Fruit fly (Drosophila melanogaster) whole organism, embryonic: ENCODE measurements around the gene Bug22.

Source experiments
- BEAF-32 ChIP-seq: fragments of 200-800 bp; sonication (Bioruptor generic); optimal IDR thresholded peaks from 3 replicates; lab custom pipeline; 2017; ENCODE audit warnings: missing biosample characterization, missing genetic modification characterization, mild to moderate bottlenecking, moderate library complexity, missing genetic modification reagents
- CG10267 ChIP-seq: fragments of 200-800 bp; sonication (Bioruptor generic); optimal IDR thresholded peaks from 2 replicates; lab custom pipeline; 2018; ENCODE audit warnings: missing biosample characterization, mild to moderate bottlenecking, missing genetic modification characterization, moderate library complexity
- CG10462 ChIP-seq: fragments of 200-800 bp; sonication (Bioruptor generic); optimal IDR thresholded peaks from 2 replicates; lab custom pipeline; 2016; ENCODE audit warnings: missing biosample characterization, missing genetic modification characterization
- CG11695 ChIP-seq: fragments of 200-800 bp; sonication (Bioruptor generic); IDR thresholded peaks from 3 replicates; pipeline ENCODE4 v1.3.6; 2022; ENCODE audit warnings: missing biosample characterization, missing genetic modification characterization
- CG11696 ChIP-seq: fragments of 200-800 bp; sonication (Bioruptor generic); IDR thresholded peaks from 2 replicates; pipeline ENCODE4 v1.3.6; 2022; ENCODE audit warnings: missing biosample characterization, missing genetic modification characterization
- CG12071 ChIP-seq: fragments of 200-800 bp; sonication (Bioruptor generic); optimal IDR thresholded peaks from 3 replicates; lab custom pipeline; 2018; ENCODE audit warnings: missing biosample characterization, mild to moderate bottlenecking, missing genetic modification characterization
- CG12769 ChIP-seq: fragments of 200-800 bp; sonication (Bioruptor generic); optimal IDR thresholded peaks from 2 replicates; lab custom pipeline; 2019; ENCODE audit warnings: missing biosample characterization, mild to moderate bottlenecking, missing genetic modification characterization, moderate library complexity
- CG15696 ChIP-seq: fragments of 200-800 bp; sonication (Bioruptor generic); optimal IDR thresholded peaks from 2 replicates; lab custom pipeline; 2019; ENCODE audit warnings: missing biosample characterization, mild to moderate bottlenecking, missing genetic modification characterization, moderate library complexity
- CG1603 ChIP-seq: fragments of 200-800 bp; sonication (Bioruptor generic); optimal IDR thresholded peaks from 2 replicates; lab custom pipeline; 2019; ENCODE audit warnings: missing biosample characterization, mild to moderate bottlenecking, missing genetic modification characterization, moderate library complexity
- CG17186 ChIP-seq: fragments of 200-800 bp; sonication (Bioruptor generic); optimal IDR thresholded peaks from 3 replicates; lab custom pipeline; 2017; ENCODE audit warnings: missing biosample characterization, missing genetic modification reagents, missing genetic modification characterization
- CG17328 ChIP-seq: fragments of 200-800 bp; sonication (Bioruptor generic); IDR thresholded peaks from 2 replicates; pipeline ENCODE4 v1.3.6; 2022; ENCODE audit warnings: missing biosample characterization, missing genetic modification characterization
- CG17361 ChIP-seq: fragments of 200-800 bp; sonication (Bioruptor generic); IDR thresholded peaks from 3 replicates; pipeline ENCODE4 v1.3.6; 2022; ENCODE audit warnings: missing biosample characterization, missing genetic modification characterization
- CG2889 ChIP-seq: fragments of 200-800 bp; sonication (Bioruptor generic); IDR thresholded peaks from 3 replicates; pipeline ENCODE4 v1.3.6; 2022; ENCODE audit warnings: missing biosample characterization, missing genetic modification characterization
- CG30431 ChIP-seq: fragments of 200-800 bp; sonication (Bioruptor generic); optimal IDR thresholded peaks from 2 replicates; lab custom pipeline; 2017; ENCODE audit warnings: missing biosample characterization, missing genetic modification characterization
- CG31441 ChIP-seq: fragments of 200-800 bp; sonication (Bioruptor generic); IDR thresholded peaks from 2 replicates; pipeline ENCODE4 v1.3.6; 2022; ENCODE audit warnings: missing biosample characterization, missing genetic modification characterization
- CG33213 ChIP-seq: fragments of 200-800 bp; sonication (Bioruptor generic); optimal IDR thresholded peaks from 3 replicates; lab custom pipeline; 2016; ENCODE audit warnings: missing biosample characterization, missing genetic modification characterization
- CG3995 ChIP-seq: fragments of 200-800 bp; sonication (Bioruptor generic); optimal IDR thresholded peaks from 3 replicates; lab custom pipeline; 2016; ENCODE audit warnings: missing biosample characterization, missing genetic modification characterization
- CG4617 ChIP-seq: fragments of 200-800 bp; sonication (Bioruptor generic); optimal IDR thresholded peaks from 3 replicates; lab custom pipeline; 2016; ENCODE audit warnings: missing biosample characterization, missing genetic modification characterization, borderline replicate concordance
- CG9817 ChIP-seq: fragments of 200-800 bp; sonication (Bioruptor generic); optimal IDR thresholded peaks from 2 replicates; lab custom pipeline; 2018; ENCODE audit warnings: missing biosample characterization, mild to moderate bottlenecking, missing genetic modification characterization, moderate library complexity
- CkIIα-i1 ChIP-seq: fragments of 200-800 bp; sonication (Bioruptor generic); IDR thresholded peaks from 2 replicates; pipeline ENCODE4 v1.3.6; 2022; ENCODE audit warnings: missing biosample characterization, missing genetic modification characterization
- CoRest ChIP-seq: fragments of 200-800 bp; sonication (Bioruptor generic); optimal IDR thresholded peaks from 3 replicates; lab custom pipeline; 2018; ENCODE audit warnings: missing biosample characterization, mild to moderate bottlenecking, missing genetic modification characterization, moderate library complexity
- D19A ChIP-seq: fragments of 200-800 bp; optimal IDR thresholded peaks from 3 replicates; lab custom pipeline; 2019; ENCODE audit warnings: missing biosample characterization, mild to moderate bottlenecking, missing genetic modification characterization, moderate library complexity
- Dfd ChIP-seq, 2 experiments: fragments of >200 bp; optimal IDR thresholded peaks; 2 replicates each; lab custom pipeline; 2017; ENCODE audit warnings: missing biosample characterization in 2 of 2, missing genetic modification characterization in 2 of 2
- ERR ChIP-seq: fragments of 200-800 bp; sonication (Bioruptor generic); optimal IDR thresholded peaks from 2 replicates; lab custom pipeline; 2016; ENCODE audit warnings: missing biosample characterization, missing genetic modification characterization
- HLH3B ChIP-seq: fragments of 200-800 bp; sonication (Bioruptor generic); IDR thresholded peaks from 2 replicates; pipeline ENCODE4 v1.3.6; 2022; ENCODE audit warnings: missing biosample characterization, missing genetic modification characterization
- HLH4C ChIP-seq: fragments of 200-800 bp; sonication (Bioruptor generic); IDR thresholded peaks from 3 replicates; pipeline ENCODE4 v1.3.6; 2022; ENCODE audit warnings: missing biosample characterization, missing genetic modification characterization; ENCODE audit not compliant: partially characterized antibody
- NFAT ChIP-seq: fragments of 200-800 bp; sonication (Bioruptor generic); IDR thresholded peaks from 2 replicates; pipeline ENCODE4 v1.3.6; 2022; ENCODE audit warnings: missing biosample characterization, missing genetic modification characterization
- NfI ChIP-seq: fragments of 200-800 bp; sonication (Bioruptor generic); optimal IDR thresholded peaks from 3 replicates; lab custom pipeline; 2018; ENCODE audit warnings: missing biosample characterization, mild to moderate bottlenecking, missing genetic modification characterization, moderate library complexity
- Optix ChIP-seq: fragments of 200-800 bp; sonication (Bioruptor generic); IDR thresholded peaks from 3 replicates; pipeline ENCODE4 v1.3.6; 2022; ENCODE audit warnings: missing biosample characterization, missing genetic modification characterization
- PHDP ChIP-seq: fragments of 200-800 bp; sonication (Bioruptor generic); optimal IDR thresholded peaks from 3 replicates; lab custom pipeline; 2018; ENCODE audit warnings: missing biosample characterization, mild to moderate bottlenecking, missing genetic modification characterization, moderate library complexity
- Scr ChIP-seq: fragments of 200-800 bp; sonication (Bioruptor generic); IDR thresholded peaks from 2 replicates; pipeline ENCODE4 v1.3.6; 2022; ENCODE audit warnings: missing biosample characterization, missing genetic modification characterization; ENCODE audit not compliant: partially characterized antibody
- Stat92E ChIP-seq, 3 experiments: fragments of >200 bp in 2 of 3; fragments of 200-800 bp in 1 of 3; sonication (Bioruptor generic) in 1 of 3; optimal IDR thresholded peaks; 2 replicates each; lab custom pipeline; 2017 to 2019; ENCODE audit warnings: missing biosample characterization in 3 of 3, missing genetic modification characterization in 3 of 3, mild to moderate bottlenecking in 1 of 3, moderate library complexity in 1 of 3
- Taf1 ChIP-seq: fragments of 200-800 bp; sonication (Bioruptor generic); IDR thresholded peaks from 2 replicates; pipeline ENCODE4 v1.3.6; 2022; ENCODE audit warnings: missing biosample characterization, missing genetic modification characterization
- Trl ChIP-seq, 3 experiments: fragments of >200 bp in 2 of 3; fragments of 200-800 bp in 1 of 3; sonication (Bioruptor generic) in 1 of 3; optimal IDR thresholded peaks; 2 replicates in 1 of 3; 3 replicates in 2 of 3; lab custom pipeline; 2016 to 2017; ENCODE audit warnings: missing biosample characterization in 1 of 3, missing genetic modification characterization in 1 of 3
- amos ChIP-seq: fragments of 200-800 bp; sonication (Bioruptor generic); IDR thresholded peaks from 2 replicates; pipeline ENCODE4 v1.3.6; 2022; ENCODE audit warnings: missing biosample characterization, missing genetic modification characterization; ENCODE audit not compliant: partially characterized antibody
- bbx ChIP-seq: fragments of 200-800 bp; sonication (Bioruptor generic); IDR thresholded peaks from 2 replicates; pipeline ENCODE4 v1.3.6; 2022; ENCODE audit warnings: missing biosample characterization, missing genetic modification characterization; ENCODE audit not compliant: partially characterized antibody
- cad ChIP-seq: fragments of >200 bp; optimal IDR thresholded peaks from 2 replicates; lab custom pipeline; 2017; ENCODE audit warnings: missing biosample characterization, missing genetic modification characterization
- disco-r ChIP-seq: fragments of 200-800 bp; sonication (Bioruptor generic); optimal IDR thresholded peaks from 2 replicates; lab custom pipeline; 2016; ENCODE audit warnings: missing biosample characterization, missing genetic modification characterization
- dmrt99B ChIP-seq: fragments of 200-800 bp; sonication (Bioruptor generic); optimal IDR thresholded peaks from 2 replicates; lab custom pipeline; 2018; ENCODE audit warnings: missing biosample characterization, mild to moderate bottlenecking, missing genetic modification characterization, moderate library complexity
- gcm2 ChIP-seq: fragments of 200-800 bp; sonication (Bioruptor generic); optimal IDR thresholded peaks from 2 replicates; lab custom pipeline; 2016; ENCODE audit warnings: missing biosample characterization, missing genetic modification characterization
- inv ChIP-seq: fragments of 200-800 bp; sonication (Bioruptor generic); IDR thresholded peaks from 2 replicates; pipeline ENCODE4 v1.3.6; 2022; ENCODE audit warnings: missing biosample characterization, missing genetic modification characterization; ENCODE audit not compliant: partially characterized antibody
- luna ChIP-seq: fragments of 200-800 bp; sonication (Bioruptor generic); optimal IDR thresholded peaks from 2 replicates; lab custom pipeline; 2016; ENCODE audit warnings: missing biosample characterization, missing genetic modification characterization
- pfk ChIP-seq: fragments of 200-800 bp; sonication (Bioruptor generic); optimal IDR thresholded peaks from 2 replicates; lab custom pipeline; 2018; ENCODE audit warnings: missing biosample characterization, mild to moderate bottlenecking, missing genetic modification characterization, moderate library complexity
- pzg ChIP-seq: fragments of 200-800 bp; sonication (Bioruptor generic); optimal IDR thresholded peaks from 3 replicates; lab custom pipeline; 2018; ENCODE audit warnings: missing biosample characterization, mild to moderate bottlenecking, missing genetic modification characterization, moderate library complexity
- ro ChIP-seq: fragments of 200-800 bp; sonication (Bioruptor generic); IDR thresholded peaks from 2 replicates; pipeline ENCODE4 v1.3.6; 2022; ENCODE audit warnings: missing biosample characterization, missing genetic modification characterization
- sens ChIP-seq: fragments of 200-800 bp; sonication (Bioruptor generic); peaks from one replicate; lab custom pipeline; 2016; ENCODE audit warnings: missing biosample characterization, missing genetic modification characterization
- sisA ChIP-seq: fragments of 200-800 bp; sonication (Bioruptor generic); IDR thresholded peaks from 2 replicates; pipeline ENCODE4 v1.3.6; 2022; ENCODE audit warnings: missing biosample characterization, missing genetic modification characterization
- sqz ChIP-seq: fragments of 200-800 bp; sonication (Bioruptor generic); optimal IDR thresholded peaks from 3 replicates; lab custom pipeline; 2018; ENCODE audit warnings: missing biosample characterization, mild to moderate bottlenecking, missing genetic modification characterization
- unc-4 ChIP-seq: fragments of 200-800 bp; sonication (Bioruptor generic); IDR thresholded peaks from 2 replicates; pipeline ENCODE4 v1.3.6; 2022; ENCODE audit warnings: missing biosample characterization, missing genetic modification characterization; ENCODE audit not compliant: partially characterized antibody
- wor ChIP-seq: fragments of 200-800 bp; sonication (Bioruptor generic); IDR thresholded peaks from 2 replicates; pipeline ENCODE4 v1.3.6; 2022; ENCODE audit warnings: missing biosample characterization, missing genetic modification characterization

Gene Bug22

dm6 chr2L:10403803-10404315 lies 26.9 kb downstream of the Bug22 start (continued):
- TF ChIP-seq Taf1 (GFP tag; lab: Robert Waterston, UW) (no peak), unc-4 (GFP tag; lab: Robert Waterston, UW) (peak; percentile 56; the same call in 1 of the 2 replicates), amos (GFP tag; lab: Robert Waterston, UW) (peak; percentile 21; the same call in 1 of the 2 replicates), CG17361 (GFP tag; lab: Robert Waterston, UW) (no peak), CG4617 (GFP tag; lab: Kevin White, UChicago) (peak; percentile 57), D19A (tag; lab: Kevin White, UChicago) (no peak), ro (GFP tag; lab: Robert Waterston, UW) (no peak), CG12769 (tag; lab: Kevin White, UChicago) (no peak), CG12071 (no peak), pfk (GFP tag; lab: Kevin White, UChicago) (peak; percentile 92), CG3995 (GFP tag; lab: Kevin White, UChicago) (peak; percentile 60), sqz (GFP tag; lab: Kevin White, UChicago) (no peak), CG11695 (no peak; the same call in 2 of the 3 replicates), CG15696 (tag; lab: Kevin White, UChicago) (no peak), pzg (peak; percentile 33), Stat92E (GFP tag; optimal IDR thresholded peaks at IDR 0.05; lab: Kevin White, UChicago) (no peak), gcm2 (GFP tag; lab: Kevin White, UChicago) (no peak), BEAF-32 (GFP tag; lab: Kevin White, UChicago) (peak; percentile 57), cad (GFP tag; lab: Kevin White, UChicago) (no peak), NFAT (GFP tag; lab: Robert Waterston, UW) (no peak), CG10267 (peak; percentile 15), CG9817 (tag; lab: Kevin White, UChicago) (no peak), Optix (GFP tag; lab: Robert Waterston, UW) (no peak), CoRest (tag; lab: Kevin White, UChicago) (no peak), wor (GFP tag; lab: Robert Waterston, UW) (no peak), dmrt99B (tag; lab: Kevin White, UChicago) (no peak), Scr (peak; percentile 63), Dfd (GFP tag; optimal IDR thresholded peaks at IDR 0.05; lab: Kevin White, UChicago) (no peak), CG10462 (GFP tag; lab: Kevin White, UChicago) (no peak), ERR (GFP tag; lab: Kevin White, UChicago) (no peak), bbx (GFP tag; lab: Robert Waterston, UW) (0 out of 2 replicates have a peak, but pooled peaks have one; percentile 9), CG17328 (GFP tag; lab: Robert Waterston, UW) (no peak), CG2889 (GFP tag; lab: Robert Waterston, UW) (no peak), sisA (no peak), CG1603 (tag; lab: Kevin White, UChicago) (peak; percentile 91), NfI (GFP tag; lab: Kevin White, UChicago) (no peak), CG17186 (GFP tag; lab: Kevin White, UChicago) (no peak), CG33213 (no peak), HLH4C (GFP tag; lab: Robert Waterston, UW) (peak; percentile 67), CkIIα-i1 (GFP tag; lab: Robert Waterston, UW) (no peak), luna (no peak), CG11696 (GFP tag; lab: Robert Waterston, UW) (no peak), CG30431 (GFP tag; lab: Kevin White, UChicago) (no peak), HLH3B (GFP tag; lab: Robert Waterston, UW) (no peak), Trl (optimal IDR thresholded peaks at IDR 0.05; lab: Kevin White, UChicago) (no peak), Trl (GFP tag; optimal IDR thresholded peaks at IDR 0.05; lab: Kevin White, UChicago) (no peak), PHDP (tag; lab: Kevin White, UChicago) (no peak), sens (GFP tag; lab: Kevin White, UChicago) (peak; percentile 91), disco-r (no peak), CG31441 (GFP tag; lab: Robert Waterston, UW) (no peak), inv (0 out of 2 replicates have a peak, but pooled peaks have one; percentile 22)
